Fruit fly (Drosophila melanogaster): ENCODE data around the gene CG14610.

Gene CG14610

DNA sequence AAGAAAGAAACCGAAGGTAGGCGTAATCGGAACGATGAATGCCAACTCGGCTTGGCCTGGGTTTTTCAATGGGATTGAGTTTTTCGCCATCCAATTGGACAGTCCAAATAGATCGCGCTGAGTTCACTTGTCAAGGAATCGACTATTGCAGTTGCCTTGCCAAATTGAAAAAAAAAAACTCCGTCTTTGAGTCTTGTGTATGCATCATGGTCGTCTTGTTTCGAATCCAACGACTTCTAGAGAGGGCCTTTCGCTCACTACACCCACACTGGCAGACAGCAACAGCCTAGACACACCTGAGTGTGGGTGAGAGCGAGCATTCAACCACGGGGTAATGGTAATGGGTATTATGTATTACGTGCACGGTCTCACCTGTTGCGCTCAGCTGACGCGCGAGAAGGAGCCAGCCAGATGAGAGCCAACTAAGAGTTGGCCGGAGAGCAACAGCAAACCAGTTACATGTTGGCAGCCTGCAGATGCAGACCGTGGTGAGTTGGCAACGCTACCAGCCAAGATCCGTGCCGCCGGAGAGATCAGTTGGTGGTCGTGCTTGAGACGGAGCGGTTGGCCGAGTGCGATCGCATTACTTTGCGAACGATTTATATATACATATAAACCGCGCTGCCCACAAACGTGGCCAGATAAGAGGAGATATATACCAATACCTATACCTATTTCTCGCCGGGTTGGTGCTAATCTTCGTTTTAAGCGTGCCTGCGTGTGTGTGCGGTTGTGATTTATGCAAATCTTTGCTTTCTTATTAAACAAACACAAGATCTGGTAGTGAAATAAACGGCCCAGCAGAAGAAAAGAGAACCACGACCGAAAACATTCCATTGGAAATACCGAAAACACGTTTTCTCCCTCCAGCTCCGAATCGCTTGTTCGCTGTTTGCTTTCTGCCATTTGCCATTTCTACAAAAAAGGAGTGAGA lies 18.5 kb upstream of the CG14610 start, which contains the start of gene sas (continued):
- no peak for TF ChIP-seq CG15011 (GFP tag; optimal IDR thresholded peaks at IDR 0.05)
- TF ChIP-seq CG14050 (GFP tag; IDR thresholded peaks at IDR 0.05): no peak
- TF ChIP-seq trh (GFP tag; optimal IDR thresholded peaks at IDR 0.05): no peak
- no peak for TF ChIP-seq Hand (GFP tag; optimal IDR thresholded peaks at IDR 0.05)
- TF ChIP-seq h (optimal IDR thresholded peaks at IDR 0.05): no peak
- no peak for TF ChIP-seq CG10654 (GFP tag; optimal IDR thresholded peaks at IDR 0.05)
- no peak for TF ChIP-seq CG30403 (GFP tag; optimal IDR thresholded peaks at IDR 0.05)
- peak in 1 of 3 experiments; percentile 11 for TF ChIP-seq Stat92E (GFP tag; optimal IDR thresholded peaks at IDR 0.05)
- no peak for TF ChIP-seq sc (optimal IDR thresholded peaks at IDR 0.05)
- TF ChIP-seq sc (GFP tag; optimal IDR thresholded peaks at IDR 0.05): no peak
- TF ChIP-seq CG4404 (GFP tag; IDR thresholded peaks at IDR 0.05): no peak
- no peak for TF ChIP-seq CG10431 (GFP tag; optimal IDR thresholded peaks at IDR 0.05)
- TF ChIP-seq NfI (GFP tag; optimal IDR thresholded peaks at IDR 0.05): no peak
- no peak for TF ChIP-seq CG12299 (tag; optimal IDR thresholded peaks at IDR 0.05)
- peak; percentile 74 for TF ChIP-seq kni (GFP tag; optimal IDR thresholded peaks at IDR 0.05)
- no peak for TF ChIP-seq CG11398 (GFP tag; optimal IDR thresholded peaks at IDR 0.05)
- peak; percentile 64 for TF ChIP-seq cg (GFP tag; optimal IDR thresholded peaks at IDR 0.05)
- no peak for TF ChIP-seq wor (GFP tag; IDR thresholded peaks at IDR 0.05)
- TF ChIP-seq bbx (GFP tag; IDR thresholded peaks at IDR 0.05; ENCODE audit: partially characterized antibody): 0 out of 2 replicates have a peak, but pooled peaks have one; percentile 31
- TF ChIP-seq CG2129 (GFP tag; IDR thresholded peaks at IDR 0.05; ENCODE audit: partially characterized antibody): no peak
- TF ChIP-seq cad (GFP tag; optimal IDR thresholded peaks at IDR 0.05): no peak
- no peak for TF ChIP-seq Neu2 (GFP tag; optimal IDR thresholded peaks at IDR 0.05; ENCODE audit: borderline replicate concordance)
- TF ChIP-seq CG18764 (GFP tag; optimal IDR thresholded peaks at IDR 0.05): no peak
- no peak for TF ChIP-seq Gsc (GFP tag; IDR thresholded peaks at IDR 0.05)
- TF ChIP-seq gce (GFP tag; IDR thresholded peaks at IDR 0.05): no peak
- TF ChIP-seq CG2889 (GFP tag; IDR thresholded peaks at IDR 0.05): no peak
- TF ChIP-seq cas (GFP tag; IDR thresholded peaks at IDR 0.05): peak; percentile 18; the same call in 1 of the 2 replicates
- 0 out of 3 replicates have a peak, but pooled peaks have one; percentile 48 for TF ChIP-seq Opbp (GFP tag; IDR thresholded peaks at IDR 0.05; ENCODE audit: partially characterized antibody)
- TF ChIP-seq CG2199 (GFP tag; IDR thresholded peaks at IDR 0.05): no peak
- TF ChIP-seq caup (GFP tag; optimal IDR thresholded peaks at IDR 0.05; ENCODE audit: severe bottlenecking): no peak
- TF ChIP-seq Pdp1 (GFP tag; optimal IDR thresholded peaks at IDR 0.05): peak in 1 of 2 experiments; percentile 75
- no peak for TF ChIP-seq Side (GFP tag; optimal IDR thresholded peaks at IDR 0.05)
- no peak for TF ChIP-seq Dip3 (GFP tag; optimal IDR thresholded peaks at IDR 0.05)
- TF ChIP-seq CG11247 (GFP tag; IDR thresholded peaks at IDR 0.05): no peak
- no peak for TF ChIP-seq Fer2 (tag; optimal IDR thresholded peaks at IDR 0.05)
- no peak for TF ChIP-seq CG6813 (GFP tag; optimal IDR thresholded peaks at IDR 0.05)
- no peak for TF ChIP-seq sug (tag; optimal IDR thresholded peaks at IDR 0.05)
- no peak for TF ChIP-seq Spps (tag; optimal IDR thresholded peaks at IDR 0.05)
- TF ChIP-seq crp (GFP tag; optimal IDR thresholded peaks at IDR 0.05): peak in 1 of 2 experiments; percentile 27
- TF ChIP-seq CG9817 (tag; optimal IDR thresholded peaks at IDR 0.05): no peak
- TF ChIP-seq Chrac-16 (GFP tag; optimal IDR thresholded peaks at IDR 0.05): no peak
- TF ChIP-seq kay (GFP tag; optimal IDR thresholded peaks at IDR 0.05): no peak
- TF ChIP-seq ERR (GFP tag; optimal IDR thresholded peaks at IDR 0.05): no peak
- TF ChIP-seq CG7357 (GFP tag; IDR thresholded peaks at IDR 0.05): no peak
- TF ChIP-seq Bgb (GFP tag; IDR thresholded peaks at IDR 0.05; ENCODE audit: partially characterized antibody): peak; percentile 32; the same call in 1 of the 2 replicates
- TF ChIP-seq gcm (GFP tag; optimal IDR thresholded peaks at IDR 0.05): no peak
- peak; percentile 5 for TF ChIP-seq Dad (GFP tag; optimal IDR thresholded peaks at IDR 0.05)
- TF ChIP-seq CG6175 (GFP tag; IDR thresholded peaks at IDR 0.05): no peak
